Fruit fly (Drosophila melanogaster): Measurements from ENCODE around the gene CG2225.
A peak's percentile ranks its signal among the peaks of the same experiment; 100 is the strongest.

CG2225 gene

DNA sequence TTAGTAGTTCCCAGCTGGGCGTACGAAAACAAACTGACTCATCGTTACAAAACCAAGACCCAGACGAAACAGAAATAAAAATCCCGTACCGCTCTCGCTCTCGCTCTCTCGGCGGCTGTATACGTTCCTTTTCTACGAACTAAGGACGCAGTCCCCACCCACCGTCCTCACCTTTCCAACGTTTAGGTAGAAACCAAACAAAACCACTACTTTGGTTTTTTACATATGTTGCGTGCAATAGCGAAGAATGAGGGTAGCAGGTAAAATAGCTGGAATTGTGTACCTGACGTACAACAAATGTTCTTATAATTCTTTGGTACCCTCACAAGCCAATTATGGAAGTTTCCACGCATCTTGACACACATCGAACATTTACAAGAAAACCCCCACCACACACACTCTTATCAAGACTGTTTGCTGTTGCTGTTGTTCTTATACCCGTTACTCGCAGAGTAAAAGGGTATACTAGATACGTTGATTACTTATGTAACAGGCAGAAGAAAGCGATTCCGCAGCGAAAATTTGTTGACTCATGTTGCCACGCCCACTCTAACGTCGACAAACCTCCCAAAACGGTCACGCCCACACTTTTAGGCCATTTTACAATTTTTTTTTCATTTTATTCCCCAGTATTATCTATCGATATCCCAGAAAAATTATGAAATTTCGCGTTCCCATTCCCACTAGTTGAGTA, 58.4 kb downstream of the CG2225 start (continued):
- TF ChIP-seq CG11504 (tag; optimal IDR thresholded peaks at IDR 0.05) = peak; percentile 46
- TF ChIP-seq toy (GFP tag; IDR thresholded peaks at IDR 0.05) = no peak
- no peak for TF ChIP-seq Aef1 (GFP tag; IDR thresholded peaks at IDR 0.05)
- no peak for TF ChIP-seq gt (GFP tag; IDR thresholded peaks at IDR 0.05)
- no peak for TF ChIP-seq CG8281 (tag; optimal IDR thresholded peaks at IDR 0.05)
- TF ChIP-seq CG18599 (GFP tag; optimal IDR thresholded peaks at IDR 0.05) = peak; percentile 8
- no peak; the same call in 1 of the 2 replicates for TF ChIP-seq tna (GFP tag; IDR thresholded peaks at IDR 0.05; ENCODE audit: partially characterized antibody)
- no peak for TF ChIP-seq Ets97D (GFP tag; optimal IDR thresholded peaks at IDR 0.05)
- TF ChIP-seq CG8388 (GFP tag; optimal IDR thresholded peaks at IDR 0.05) = peak; percentile 23
- no peak for TF ChIP-seq H15 (GFP tag; IDR thresholded peaks at IDR 0.05)
- no peak for TF ChIP-seq CG30020 (tag; optimal IDR thresholded peaks at IDR 0.05)
- no peak; the same call in none of the 2 replicates for TF ChIP-seq seq (GFP tag; IDR thresholded peaks at IDR 0.05)
- TF ChIP-seq HLH4C (GFP tag; IDR thresholded peaks at IDR 0.05; ENCODE audit: partially characterized antibody) = no peak
- TF ChIP-seq unpg (GFP tag; optimal IDR thresholded peaks at IDR 0.05) = peak; percentile 27
- TF ChIP-seq CG10565 (GFP tag; optimal IDR thresholded peaks at IDR 0.05) = no peak
- no peak for TF ChIP-seq Nf-YC (tag; optimal IDR thresholded peaks at IDR 0.05)
- no peak for TF ChIP-seq salm (tag; optimal IDR thresholded peaks at IDR 0.05)
- no peak for TF ChIP-seq Mes4 (GFP tag; optimal IDR thresholded peaks at IDR 0.05)
- TF ChIP-seq E2f1 (GFP tag; IDR thresholded peaks at IDR 0.05) = 0 out of 2 replicates have a peak, but pooled peaks have one; percentile 13
- no peak for TF ChIP-seq zen2 (GFP tag; IDR thresholded peaks at IDR 0.05; ENCODE audit: partially characterized antibody)
- TF ChIP-seq hb (GFP tag; IDR thresholded peaks at IDR 0.05; ENCODE audit: partially characterized antibody) = no peak
- no peak for TF ChIP-seq wor (GFP tag; IDR thresholded peaks at IDR 0.05)
- no peak for TF ChIP-seq CG2875 (GFP tag; optimal IDR thresholded peaks at IDR 0.05)
- TF ChIP-seq dati (GFP tag; IDR thresholded peaks at IDR 0.05) = no peak
- 0 out of 2 replicates have a peak, but pooled peaks have one; percentile 33 for TF ChIP-seq CG32767 (GFP tag; IDR thresholded peaks at IDR 0.05)
- TF ChIP-seq dmrt11E (tag; optimal IDR thresholded peaks at IDR 0.05) = peak; percentile 63
- TF ChIP-seq bcd (GFP tag; optimal IDR thresholded peaks at IDR 0.05) = no peak
- peak; percentile 50; the same call in 1 of the 2 replicates for TF ChIP-seq Xrp1 (GFP tag; IDR thresholded peaks at IDR 0.05)
- no peak for TF ChIP-seq CG11093 (GFP tag; IDR thresholded peaks at IDR 0.05)
- TF ChIP-seq CG7839 (tag; optimal IDR thresholded peaks at IDR 0.05) = peak; percentile 48
- no peak for TF ChIP-seq cwo (GFP tag; optimal IDR thresholded peaks at IDR 0.05)
- TF ChIP-seq pb (GFP tag; optimal IDR thresholded peaks at IDR 0.05) = no peak
- TF ChIP-seq h (optimal IDR thresholded peaks at IDR 0.05) = no peak
- no peak for TF ChIP-seq Fer2 (tag; optimal IDR thresholded peaks at IDR 0.05)
- TF ChIP-seq dimm (GFP tag; IDR thresholded peaks at IDR 0.05) = no peak
- no peak for TF ChIP-seq ssp (GFP tag; IDR thresholded peaks at IDR 0.05)
- TF ChIP-seq CG5245 (GFP tag; optimal IDR thresholded peaks at IDR 0.05) = no peak
- no peak for TF ChIP-seq aop (GFP tag; IDR thresholded peaks at IDR 0.05)
- no peak for TF ChIP-seq Oaz (GFP tag; IDR thresholded peaks at IDR 0.05)
- TF ChIP-seq corto (GFP tag; optimal IDR thresholded peaks at IDR 0.05) = no peak
- TF ChIP-seq CG12104 (GFP tag; optimal IDR thresholded peaks at IDR 0.05) = no peak
- TF ChIP-seq CG7745 (tag; optimal IDR thresholded peaks at IDR 0.05) = no peak
- TF ChIP-seq cg (GFP tag; optimal IDR thresholded peaks at IDR 0.05) = peak; percentile 25
- TF ChIP-seq CG1647 (GFP tag; optimal IDR thresholded peaks at IDR 0.05) = no peak
- no peak for TF ChIP-seq crc (GFP tag; optimal IDR thresholded peaks at IDR 0.05)
- no peak for TF ChIP-seq ham (GFP tag; IDR thresholded peaks at IDR 0.05)
- no peak for TF ChIP-seq crp (GFP tag; optimal IDR thresholded peaks at IDR 0.05)
- TF ChIP-seq CG12942 (GFP tag; optimal IDR thresholded peaks at IDR 0.05) = no peak
- no peak for TF ChIP-seq unc-4 (GFP tag; IDR thresholded peaks at IDR 0.05; ENCODE audit: partially characterized antibody)
- no peak for TF ChIP-seq CG15269 (tag; optimal IDR thresholded peaks at IDR 0.05)

Data from whole organism, embryonic.